Worm (Caenorhabditis elegans): ENCODE measurements around the gene F23F1.4.

DNA sequence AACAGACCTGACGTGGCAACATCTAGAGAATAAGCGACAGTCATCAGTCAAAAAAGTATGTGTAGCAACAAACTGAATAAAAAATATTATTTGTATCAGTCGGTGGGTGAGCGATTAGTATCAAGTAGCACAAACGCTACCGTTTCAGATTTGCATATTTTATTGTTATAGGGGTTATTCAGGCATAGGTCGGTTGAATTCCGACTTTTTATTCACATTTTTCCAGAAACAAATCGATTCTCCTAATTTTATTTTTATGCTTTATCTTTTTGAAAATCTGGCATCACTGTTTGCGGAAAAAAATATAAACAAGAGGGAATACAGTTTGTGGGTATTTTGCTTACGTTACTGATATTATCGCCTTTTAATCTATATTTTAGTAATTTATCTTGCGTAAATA lies 16.4 kb downstream of the F23F1.4 start, which contains the start of gene best-4:
- TF ChIP-seq snpc-4 (tag; optimal IDR thresholded peaks at IDR 0.05), result no peak
- no peak for TF ChIP-seq F13H6.1 (tag; optimal IDR thresholded peaks at IDR 0.05)
- no peak for TF ChIP-seq nhr-6 (tag; optimal IDR thresholded peaks at IDR 0.05)
- no peak for TF ChIP-seq aly-2 (tag; optimal IDR thresholded peaks at IDR 0.05)
- no peak for TF ChIP-seq nhr-23 (tag; optimal IDR thresholded peaks at IDR 0.05)
- no peak for TF ChIP-seq nhr-77 (tag; optimal IDR thresholded peaks at IDR 0.05)
- TF ChIP-seq lsy-2 (tag; optimal IDR thresholded peaks at IDR 0.05), result no peak
- no peak for TF ChIP-seq ceh-82 (tag; optimal IDR thresholded peaks at IDR 0.05)
- TF ChIP-seq nhr-11 (tag; optimal IDR thresholded peaks at IDR 0.05), result no peak
- no peak for TF ChIP-seq dmd-4 (tag; optimal IDR thresholded peaks at IDR 0.05)
- TF ChIP-seq unc-62 (GFP tag; optimal IDR thresholded peaks at IDR 0.05), result no peak
- no peak for TF ChIP-seq skn-1 (tag; optimal IDR thresholded peaks at IDR 0.05)
- no peak for TF ChIP-seq alr-1 (tag; optimal IDR thresholded peaks at IDR 0.05)
- TF ChIP-seq nhr-25 (tag; optimal IDR thresholded peaks at IDR 0.05), result no peak

Data from whole organism, L2 larva.